Fruit fly (Drosophila melanogaster) whole organism, embryonic: Measurements from ENCODE around the gene RpS3.

Source experiments
- Adf1 ChIP-seq: fragments of 200-800 bp; sonication (Bioruptor generic); IDR thresholded peaks from 2 replicates; pipeline ENCODE4 v1.3.6; 2022; ENCODE audit warnings: missing biosample characterization, missing genetic modification characterization
- B-H2 ChIP-seq: fragments of 200-800 bp; sonication (Bioruptor generic); optimal IDR thresholded peaks from 2 replicates; lab custom pipeline; 2018; ENCODE audit warnings: missing biosample characterization, mild to moderate bottlenecking, missing genetic modification characterization
- BEAF-32 ChIP-seq: fragments of 200-800 bp; sonication (Bioruptor generic); optimal IDR thresholded peaks from 3 replicates; lab custom pipeline; 2017; ENCODE audit warnings: missing biosample characterization, missing genetic modification characterization, mild to moderate bottlenecking, moderate library complexity, missing genetic modification reagents
- CG10209 ChIP-seq: fragments of 200-800 bp; sonication (Bioruptor generic); optimal IDR thresholded peaks from 3 replicates; lab custom pipeline; 2017; ENCODE audit warnings: missing biosample characterization, mild to moderate bottlenecking, missing genetic modification characterization, missing genetic modification reagents
- CG10267 ChIP-seq: fragments of 200-800 bp; sonication (Bioruptor generic); optimal IDR thresholded peaks from 2 replicates; lab custom pipeline; 2018; ENCODE audit warnings: missing biosample characterization, mild to moderate bottlenecking, missing genetic modification characterization, moderate library complexity
- CG10321 ChIP-seq: fragments of 200-800 bp; sonication (Bioruptor generic); IDR thresholded peaks from 2 replicates; pipeline ENCODE4 v1.3.6; 2022; ENCODE audit warnings: missing biosample characterization, missing genetic modification characterization
- CG1233 ChIP-seq: fragments of 200-800 bp; sonication (Bioruptor generic); optimal IDR thresholded peaks from 4 replicates; lab custom pipeline; 2018; ENCODE audit warnings: missing biosample characterization, mild to moderate bottlenecking, missing genetic modification characterization
- CG12744 ChIP-seq: fragments of 200-800 bp; sonication (Bioruptor generic); optimal IDR thresholded peaks from 2 replicates; lab custom pipeline; 2016; ENCODE audit warnings: missing biosample characterization, missing genetic modification characterization
- CG17359 ChIP-seq: fragments of 200-800 bp; sonication (Bioruptor generic); optimal IDR thresholded peaks from 3 replicates; lab custom pipeline; 2018; ENCODE audit warnings: missing biosample characterization, mild to moderate bottlenecking, missing genetic modification characterization, moderate library complexity
- CG2678 ChIP-seq: fragments of 200-800 bp; sonication (Bioruptor generic); optimal IDR thresholded peaks from 3 replicates; lab custom pipeline; 2019; ENCODE audit warnings: missing biosample characterization, mild to moderate bottlenecking, missing genetic modification characterization, moderate library complexity
- CG2875 ChIP-seq: fragments of 200-800 bp; sonication (Bioruptor generic); optimal IDR thresholded peaks from 2 replicates; lab custom pipeline; 2017; ENCODE audit warnings: missing biosample characterization, mild to moderate bottlenecking, missing genetic modification characterization, missing genetic modification reagents
- CG3065 ChIP-seq: fragments of 200-800 bp; sonication (Bioruptor generic); optimal IDR thresholded peaks from 2 replicates; lab custom pipeline; 2016; ENCODE audit warnings: missing biosample characterization, missing genetic modification characterization
- CG4328 ChIP-seq: fragments of 200-800 bp; sonication (Bioruptor generic); optimal IDR thresholded peaks from 3 replicates; lab custom pipeline; 2017; ENCODE audit warnings: missing biosample characterization, missing genetic modification reagents, missing genetic modification characterization
- CG6254 ChIP-seq: fragments of 200-800 bp; sonication (Bioruptor generic); optimal IDR thresholded peaks from 3 replicates; lab custom pipeline; 2017; ENCODE audit warnings: mild to moderate bottlenecking, missing biosample characterization, missing genetic modification reagents, missing genetic modification characterization
- CG6683 ChIP-seq: fragments of 200-800 bp; sonication (Bioruptor generic); optimal IDR thresholded peaks from 2 replicates; lab custom pipeline; 2017; ENCODE audit warnings: missing biosample characterization, mild to moderate bottlenecking, missing genetic modification characterization, missing genetic modification reagents
- CG7271 ChIP-seq: fragments of 200-800 bp; sonication (Bioruptor generic); optimal IDR thresholded peaks from 2 replicates; lab custom pipeline; 2018; ENCODE audit warnings: missing biosample characterization, mild to moderate bottlenecking, missing genetic modification characterization, moderate library complexity
- CG7556 ChIP-seq: fragments of 200-800 bp; sonication (Bioruptor generic); optimal IDR thresholded peaks from 2 replicates; lab custom pipeline; 2017; ENCODE audit warnings: missing biosample characterization, mild to moderate bottlenecking, missing genetic modification characterization
- CG7839 ChIP-seq: fragments of 200-800 bp; sonication (Bioruptor generic); optimal IDR thresholded peaks from 3 replicates; lab custom pipeline; 2018; ENCODE audit warnings: missing biosample characterization, mild to moderate bottlenecking, missing genetic modification characterization, moderate library complexity
- CG8281 ChIP-seq: fragments of 200-800 bp; sonication (Bioruptor generic); optimal IDR thresholded peaks from 2 replicates; lab custom pipeline; 2018; ENCODE audit warnings: missing biosample characterization, mild to moderate bottlenecking, missing genetic modification characterization, moderate library complexity
- CrebB ChIP-seq: fragments of 200-800 bp; sonication (Bioruptor generic); optimal IDR thresholded peaks from 3 replicates; lab custom pipeline; 2018; ENCODE audit warnings: missing biosample characterization, mild to moderate bottlenecking, missing genetic modification characterization
- Dek ChIP-seq: fragments of 200-800 bp; sonication (Bioruptor generic); optimal IDR thresholded peaks from 3 replicates; lab custom pipeline; 2019; ENCODE audit warnings: missing biosample characterization, mild to moderate bottlenecking, missing genetic modification characterization, moderate library complexity
- Doc2 ChIP-seq: fragments of 200-800 bp; sonication (Bioruptor generic); IDR thresholded peaks from 2 replicates; pipeline ENCODE4 v1.3.6; 2022; ENCODE audit warnings: missing biosample characterization, missing genetic modification characterization
- Drgx ChIP-seq: fragments of 200-800 bp; sonication (Bioruptor generic); IDR thresholded peaks from 2 replicates; pipeline ENCODE4 v1.3.6; 2022; ENCODE audit warnings: missing biosample characterization, missing genetic modification characterization
- Eip74EF ChIP-seq, 2 experiments: fragments of 200-800 bp in 1 of 2; fragments of >200 bp in 1 of 2; sonication (Bioruptor generic) in 1 of 2; optimal IDR thresholded peaks; 2 replicates each; lab custom pipeline; 2017 to 2019; ENCODE audit warnings: missing biosample characterization in 2 of 2, missing genetic modification characterization in 2 of 2, mild to moderate bottlenecking in 1 of 2, moderate library complexity in 1 of 2
- Ets65A ChIP-seq: fragments of 200-800 bp; sonication (Bioruptor generic); peaks from one replicate; lab custom pipeline; 2016; ENCODE audit warnings: missing biosample characterization, missing genetic modification characterization
- NfI ChIP-seq: fragments of 200-800 bp; sonication (Bioruptor generic); optimal IDR thresholded peaks from 3 replicates; lab custom pipeline; 2018; ENCODE audit warnings: missing biosample characterization, mild to moderate bottlenecking, missing genetic modification characterization, moderate library complexity
- Oaz ChIP-seq: fragments of 200-800 bp; sonication (Bioruptor generic); IDR thresholded peaks from 2 replicates; pipeline ENCODE4 v1.3.6; 2022; ENCODE audit warnings: missing biosample characterization, missing genetic modification characterization
- Taf1 ChIP-seq: fragments of 200-800 bp; sonication (Bioruptor generic); IDR thresholded peaks from 2 replicates; pipeline ENCODE4 v1.3.6; 2022; ENCODE audit warnings: missing biosample characterization, missing genetic modification characterization
- Tbp ChIP-seq: fragments of >200 bp; optimal IDR thresholded peaks from 2 replicates; lab custom pipeline; 2018; ENCODE audit warnings: missing biosample characterization, missing genetic modification characterization
- ab ChIP-seq: fragments of 200-800 bp; sonication (Bioruptor generic); optimal IDR thresholded peaks from 2 replicates; lab custom pipeline; 2016; ENCODE audit warnings: missing biosample characterization, missing genetic modification characterization
- ase ChIP-seq: fragments of 200-800 bp; sonication (Bioruptor generic); IDR thresholded peaks from 3 replicates; pipeline ENCODE4 v1.3.6; 2022; ENCODE audit warnings: missing biosample characterization, missing genetic modification characterization
- bbx ChIP-seq: fragments of 200-800 bp; sonication (Bioruptor generic); IDR thresholded peaks from 2 replicates; pipeline ENCODE4 v1.3.6; 2022; ENCODE audit warnings: missing biosample characterization, missing genetic modification characterization; ENCODE audit not compliant: partially characterized antibody
- chif ChIP-seq, 2 experiments: fragments of 200-800 bp; sonication (Bioruptor generic); optimal IDR thresholded peaks; 3 replicates each; lab custom pipeline; 2016; ENCODE audit warnings: missing biosample characterization in 2 of 2, missing genetic modification characterization in 2 of 2
- da ChIP-seq: fragments of 200-800 bp; sonication (Bioruptor generic); optimal IDR thresholded peaks from 2 replicates; lab custom pipeline; 2016; ENCODE audit warnings: missing biosample characterization, missing genetic modification characterization
- danr ChIP-seq: fragments of 200-800 bp; sonication (Bioruptor generic); IDR thresholded peaks from 2 replicates; pipeline ENCODE4 v1.3.6; 2022; ENCODE audit warnings: missing biosample characterization, missing genetic modification characterization
- dysf ChIP-seq: fragments of 200-800 bp; sonication (Bioruptor generic); IDR thresholded peaks from 3 replicates; pipeline ENCODE4 v1.3.6; 2022; ENCODE audit warnings: missing biosample characterization, missing genetic modification characterization
- ems ChIP-seq: fragments of 200-800 bp; sonication (Bioruptor generic); optimal IDR thresholded peaks from 3 replicates; lab custom pipeline; 2016; ENCODE audit warnings: missing biosample characterization, missing genetic modification characterization
- gcm ChIP-seq: fragments of 200-800 bp; sonication (Bioruptor generic); optimal IDR thresholded peaks from 2 replicates; lab custom pipeline; 2019; ENCODE audit warnings: missing biosample characterization, mild to moderate bottlenecking, missing genetic modification characterization, moderate library complexity
- hth ChIP-seq: fragments of >200 bp; optimal IDR thresholded peaks from 2 replicates; lab custom pipeline; 2017; ENCODE audit warnings: inconsistent platforms
- lmd ChIP-seq: fragments of 200-800 bp; sonication (Bioruptor generic); IDR thresholded peaks from 2 replicates; pipeline ENCODE4 v1.3.6; 2022; ENCODE audit warnings: missing biosample characterization, missing genetic modification characterization
- nau ChIP-seq: fragments of 200-800 bp; sonication (Bioruptor generic); optimal IDR thresholded peaks from 3 replicates; lab custom pipeline; 2017; ENCODE audit warnings: missing biosample characterization, mild to moderate bottlenecking, missing genetic modification characterization, missing genetic modification reagents
- onecut ChIP-seq: fragments of 200-800 bp; sonication (Bioruptor generic); IDR thresholded peaks from 2 replicates; pipeline ENCODE4 v1.3.6; 2022; ENCODE audit warnings: missing biosample characterization, missing genetic modification characterization
- otp ChIP-seq: fragments of 200-800 bp; sonication (Bioruptor generic); IDR thresholded peaks from 3 replicates; pipeline ENCODE4, ENCODE4 v1.3.6; 2022; ENCODE audit warnings: missing biosample characterization, missing genetic modification characterization
- salm ChIP-seq: fragments of 200-800 bp; sonication (Bioruptor generic); optimal IDR thresholded peaks from 2 replicates; lab custom pipeline; 2018; ENCODE audit warnings: missing biosample characterization, mild to moderate bottlenecking, missing genetic modification characterization
- sd ChIP-seq: fragments of 200-800 bp; sonication (Bioruptor generic); optimal IDR thresholded peaks from 3 replicates; lab custom pipeline; 2018; ENCODE audit warnings: missing biosample characterization, mild to moderate bottlenecking, missing genetic modification characterization, moderate library complexity
- sob ChIP-seq: fragments of 200-800 bp; sonication (Bioruptor generic); IDR thresholded peaks from 2 replicates; pipeline ENCODE4 v1.3.6; 2022; ENCODE audit warnings: missing biosample characterization, missing genetic modification characterization
- tna ChIP-seq: fragments of 200-800 bp; sonication (Bioruptor generic); IDR thresholded peaks from 2 replicates; pipeline ENCODE4 v1.3.6; 2022; ENCODE audit warnings: missing biosample characterization, missing genetic modification characterization; ENCODE audit not compliant: partially characterized antibody
- ttk ChIP-seq: fragments of 200-800 bp; sonication (Bioruptor generic); IDR thresholded peaks from 2 replicates; pipeline ENCODE4 v2.1.2; 2022; ENCODE audit warnings: missing biosample characterization, missing genetic modification characterization
- unpg ChIP-seq: fragments of 200-800 bp; sonication (Bioruptor generic); optimal IDR thresholded peaks from 3 replicates; lab custom pipeline; 2018; ENCODE audit warnings: missing biosample characterization, mild to moderate bottlenecking, missing genetic modification characterization, moderate library complexity
- usp ChIP-seq: fragments of >200 bp; optimal IDR thresholded peaks from 2 replicates; lab custom pipeline; 2017; ENCODE audit warnings: missing biosample characterization, missing genetic modification characterization

The RpS3 gene

DNA sequence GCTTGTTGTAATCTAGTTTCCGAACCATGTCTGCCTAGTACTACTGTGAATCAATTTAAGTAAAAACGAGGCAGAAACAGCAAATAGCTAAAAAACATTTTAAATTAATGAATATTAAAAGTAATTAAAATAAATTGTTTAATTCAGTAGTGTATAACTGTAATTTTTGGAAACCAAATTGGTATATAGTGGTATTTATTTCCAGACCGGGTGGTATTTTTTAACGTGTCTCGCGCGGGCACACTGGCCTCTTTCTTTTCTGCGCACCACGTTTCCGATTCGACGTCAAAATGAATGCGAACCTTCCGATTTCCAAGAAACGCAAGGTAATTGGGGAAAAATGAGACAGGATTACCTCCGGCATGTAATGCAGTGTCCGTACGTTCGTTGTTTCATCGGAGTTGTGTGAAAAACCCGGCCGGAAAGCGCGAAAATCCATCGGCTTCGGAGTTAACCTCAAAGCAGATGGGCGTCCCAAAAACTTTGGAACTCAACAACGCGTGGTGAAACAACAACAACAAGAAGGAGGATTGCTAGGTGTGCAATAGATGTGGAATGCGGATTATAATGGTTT lies at the start of gene RpS3:
RpS3 (plus strand) TSS at position 248 of the 574 bp plus-strand sequence.
- no peak for TF ChIP-seq onecut
- no peak for TF ChIP-seq CG3065 (GFP tag; lab: Kevin White, UChicago)
- peak; percentile 2 for TF ChIP-seq unpg (GFP tag; lab: Kevin White, UChicago)
- TF ChIP-seq sob, result peak; percentile 29; the same call in 1 of the 2 replicates
- TF ChIP-seq CG6683, result no peak
- TF ChIP-seq Taf1 (GFP tag; lab: Robert Waterston, UW), result no peak
- peak; percentile 40 for TF ChIP-seq CrebB (tag; lab: Kevin White, UChicago)
- TF ChIP-seq CG8281 (tag; lab: Kevin White, UChicago), result no peak
- no peak for TF ChIP-seq danr (GFP tag; lab: Robert Waterston, UW)
- peak in 1 of 2 experiments; percentile 36 for TF ChIP-seq Eip74EF (GFP tag; optimal IDR thresholded peaks at IDR 0.05; lab: Kevin White, UChicago)
- TF ChIP-seq BEAF-32 (GFP tag; lab: Kevin White, UChicago), result peak; percentile 37
- TF ChIP-seq Ets65A (GFP tag; lab: Kevin White, UChicago), result no peak
- TF ChIP-seq nau (GFP tag; lab: Kevin White, UChicago), result no peak
- TF ChIP-seq Oaz, result no peak
- peak; percentile 38 for TF ChIP-seq CG2678
- no peak for TF ChIP-seq lmd (GFP tag; lab: Robert Waterston, UW)
- TF ChIP-seq dysf, result 0 out of 3 replicates have a peak, but pooled peaks have one; percentile 31
- TF ChIP-seq CG17359 (tag; lab: Kevin White, UChicago), result peak; percentile 22
- peak; percentile 16 for TF ChIP-seq gcm (GFP tag; lab: Kevin White, UChicago)
- TF ChIP-seq NfI (GFP tag; lab: Kevin White, UChicago), result peak; percentile 30
- peak; percentile 14 for TF ChIP-seq CG7839 (tag; lab: Kevin White, UChicago)
- no peak for TF ChIP-seq ttk (GFP tag; lab: Robert Waterston, UW)
- peak; percentile 43 for TF ChIP-seq Dek (tag; lab: Kevin White, UChicago)
- no peak for TF ChIP-seq CG1233 (GFP tag; lab: Kevin White, UChicago)
- no peak for TF ChIP-seq CG12744 (GFP tag; lab: Kevin White, UChicago)
- TF ChIP-seq CG4328, result peak; percentile 12
- peak; percentile 14 for TF ChIP-seq salm (tag; lab: Kevin White, UChicago)
- TF ChIP-seq CG2875 (GFP tag; lab: Kevin White, UChicago), result peak; percentile 44
- TF ChIP-seq CG10321 (GFP tag; lab: Robert Waterston, UW), result no peak
- peak; percentile 31 for TF ChIP-seq sd (tag; lab: Kevin White, UChicago)
- no peak for TF ChIP-seq ems (GFP tag; lab: Kevin White, UChicago)
- 0 out of 2 replicates have a peak, but pooled peaks have one; percentile 17 for TF ChIP-seq tna
- TF ChIP-seq ab (GFP tag; lab: Kevin White, UChicago), result no peak
- peak; percentile 42 for TF ChIP-seq B-H2 (GFP tag; lab: Kevin White, UChicago)
- TF ChIP-seq CG6254 (GFP tag; lab: Kevin White, UChicago), result no peak
- peak; percentile 69 for TF ChIP-seq CG10267 (tag; lab: Kevin White, UChicago)
- peak; percentile 53; the same call in 1 of the 2 replicates for TF ChIP-seq bbx
- no peak for TF ChIP-seq hth (lab: Kevin White, UChicago)
- TF ChIP-seq da, result no peak
- no peak for TF ChIP-seq otp (GFP tag; lab: Robert Waterston, UW)
- no peak for TF ChIP-seq Drgx (GFP tag; lab: Robert Waterston, UW)
- no peak for TF ChIP-seq Adf1 (GFP tag; lab: Robert Waterston, UW)
- TF ChIP-seq CG10209, result no peak
- TF ChIP-seq CG7556 (GFP tag; lab: Kevin White, UChicago), result no peak
- peak; percentile 50 for TF ChIP-seq Tbp (GFP tag; lab: Kevin White, UChicago)
- peak; percentile 9 for TF ChIP-seq CG7271
- no peak for TF ChIP-seq usp (GFP tag; lab: Kevin White, UChicago)
- no peak for TF ChIP-seq chif (GFP tag; optimal IDR thresholded peaks at IDR 0.05; lab: Kevin White, UChicago)
- TF ChIP-seq Doc2, result no peak
- TF ChIP-seq ase (GFP tag; lab: Robert Waterston, UW), result no peak
